Fruit fly (Drosophila melanogaster): ENCODE measurements around the gene gkt.

- no peak for TF ChIP-seq CG8301 (tag; optimal IDR thresholded peaks at IDR 0.05)
- no peak for TF ChIP-seq CG12605 (GFP tag; IDR thresholded peaks at IDR 0.05)
- TF ChIP-seq fd96Ca (GFP tag; IDR thresholded peaks at IDR 0.05): no peak
- TF ChIP-seq CG34367 (tag; optimal IDR thresholded peaks at IDR 0.05): no peak
- TF ChIP-seq Snoo (tag; optimal IDR thresholded peaks at IDR 0.05): no peak
- no peak for TF ChIP-seq CG9948 (tag; optimal IDR thresholded peaks at IDR 0.05)
- no peak for TF ChIP-seq CG32121 (GFP tag; IDR thresholded peaks at IDR 0.05)
- no peak for TF ChIP-seq CG4496 (GFP tag; IDR thresholded peaks at IDR 0.05)
- no peak for TF ChIP-seq Pif1B (GFP tag; optimal IDR thresholded peaks at IDR 0.05)
- no peak for TF ChIP-seq CG8159 (tag; optimal IDR thresholded peaks at IDR 0.05)
- no peak for TF ChIP-seq EcR (GFP tag; optimal IDR thresholded peaks at IDR 0.05)
- no peak for TF ChIP-seq D1 (tag; optimal IDR thresholded peaks at IDR 0.05)
- no peak for TF ChIP-seq CG15710 (tag; optimal IDR thresholded peaks at IDR 0.05)
These were observed 7.0 kb downstream of the gkt start for dm6 chr2L:3166710-3167109.

Measured in whole organism, pupa.